Worm (Caenorhabditis elegans): Measurements from ENCODE around the gene C39B5.5.

The C39B5.5 gene

DNA sequence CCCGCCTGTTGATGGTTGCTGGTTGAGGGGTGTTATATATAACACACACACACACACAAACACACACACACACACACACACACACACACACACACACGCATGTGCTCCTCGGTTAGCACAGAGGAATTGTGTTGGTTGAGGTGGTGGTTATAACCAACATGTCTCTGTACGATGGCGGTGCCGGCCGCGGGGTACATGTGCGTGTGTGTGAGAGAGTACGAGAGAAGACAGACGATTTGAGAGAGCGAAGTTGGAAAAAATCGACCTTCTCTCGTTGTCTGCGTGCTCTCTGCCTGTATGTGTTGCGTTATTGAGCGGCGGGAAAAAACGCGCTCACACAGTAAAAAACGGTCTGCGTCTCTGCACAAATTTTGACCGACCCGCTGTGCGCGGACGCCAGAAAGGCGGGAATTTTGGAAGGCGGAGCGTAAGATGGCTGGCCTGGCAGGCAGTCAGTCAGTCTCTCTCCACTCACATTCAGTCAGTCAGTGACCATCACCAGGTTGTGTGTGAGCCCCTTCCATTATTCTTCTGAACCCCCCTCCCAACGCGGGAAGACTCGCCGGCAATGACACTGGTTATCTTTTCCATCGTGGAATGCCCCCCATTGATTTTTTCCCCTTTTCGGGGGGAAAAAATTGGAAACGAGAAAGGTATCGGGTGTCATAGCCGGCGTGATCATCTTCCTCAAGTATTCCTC, 35.9 kb upstream of the C39B5.5 start (continued):
- no peak for TF ChIP-seq C34B4.2 (tag; optimal IDR thresholded peaks at IDR 0.05)
- TF ChIP-seq nhr-237 (tag; optimal IDR thresholded peaks at IDR 0.05): no peak
- TF ChIP-seq nhr-71 (tag; optimal IDR thresholded peaks at IDR 0.05): peak; percentile 93
- TF ChIP-seq C04F5.9 (tag; optimal IDR thresholded peaks at IDR 0.05): peak; percentile 34
- peak in 1 of 2 experiments; percentile 95 for TF ChIP-seq mdl-1 (tag; optimal IDR thresholded peaks at IDR 0.05)
- TF ChIP-seq C16A3.4 (tag; optimal IDR thresholded peaks at IDR 0.05): peak; percentile 77
- no peak for TF ChIP-seq fkh-4 (tag; optimal IDR thresholded peaks at IDR 0.05; ENCODE audit: borderline replicate concordance)
- TF ChIP-seq nhr-11 (tag; optimal IDR thresholded peaks at IDR 0.05): no peak
- TF ChIP-seq tbx-2 (tag; optimal IDR thresholded peaks at IDR 0.05): peak; percentile 78
- TF ChIP-seq lin-15B (tag; optimal IDR thresholded peaks at IDR 0.05): no peak
- no peak for TF ChIP-seq pqm-1 (tag; optimal IDR thresholded peaks at IDR 0.05)
- no peak for TF ChIP-seq fkh-8 (tag; optimal IDR thresholded peaks at IDR 0.05)
- no peak for TF ChIP-seq unc-86 (tag; optimal IDR thresholded peaks at IDR 0.05)
- TF ChIP-seq ceh-90 (tag; optimal IDR thresholded peaks at IDR 0.05): no peak
- TF ChIP-seq tlp-1 (tag; optimal IDR thresholded peaks at IDR 0.05): no peak
- TF ChIP-seq grh-1 (GFP tag; IDR thresholded peaks at IDR 0.05): no peak
- TF ChIP-seq nhr-90 (tag; optimal IDR thresholded peaks at IDR 0.05; ENCODE audit: poor library complexity): peak; percentile 61
- no peak for TF ChIP-seq Y116A8C.19 (tag; optimal IDR thresholded peaks at IDR 0.05; ENCODE audit: borderline replicate concordance)
- peak; percentile 24 for TF ChIP-seq skn-1 (tag; optimal IDR thresholded peaks at IDR 0.05)
- TF ChIP-seq aly-2 (tag; optimal IDR thresholded peaks at IDR 0.05): peak; percentile 47
- no peak for TF ChIP-seq ets-5 (GFP tag; IDR thresholded peaks at IDR 0.05)
- TF ChIP-seq ceh-63 (GFP tag; optimal IDR thresholded peaks at IDR 0.05): no peak
- peak; percentile 43 for TF ChIP-seq ztf-4 (tag; optimal IDR thresholded peaks at IDR 0.05)
- TF ChIP-seq sox-4 (tag; optimal IDR thresholded peaks at IDR 0.05): no peak
- TF ChIP-seq ceh-8 (GFP tag; optimal IDR thresholded peaks at IDR 0.05): no peak
- peak; percentile 93 for TF ChIP-seq snu-23 (GFP tag; optimal IDR thresholded peaks at IDR 0.05)
- no peak for TF ChIP-seq ces-1 (GFP tag; optimal IDR thresholded peaks at IDR 0.05)
- TF ChIP-seq nhr-12 (tag; optimal IDR thresholded peaks at IDR 0.05): no peak
- TF ChIP-seq mab-9 (GFP tag; IDR thresholded peaks at IDR 0.05): no peak
- peak; percentile 68 for TF ChIP-seq fos-1 (tag; optimal IDR thresholded peaks at IDR 0.05)
- no peak for TF ChIP-seq mef-2 (tag; optimal IDR thresholded peaks at IDR 0.05)
- peak; percentile 54 for TF ChIP-seq irx-1 (tag; optimal IDR thresholded peaks at IDR 0.05)
- TF ChIP-seq isw-1 (GFP tag; IDR thresholded peaks at IDR 0.05): no peak
- TF ChIP-seq blmp-1 (tag; optimal IDR thresholded peaks at IDR 0.05): peak; percentile 65
- TF ChIP-seq nhr-47 (tag; optimal IDR thresholded peaks at IDR 0.05): no peak
- TF ChIP-seq efl-1 (optimal IDR thresholded peaks at IDR 0.05): peak; percentile 73 to 84
- peak; percentile 42 to 96 for TF ChIP-seq efl-1 (GFP tag; optimal IDR thresholded peaks at IDR 0.05 in 1 of 2)
- TF ChIP-seq unc-30 (tag; optimal IDR thresholded peaks at IDR 0.05): no peak
- peak; percentile 84 for TF ChIP-seq nhr-77 (tag; optimal IDR thresholded peaks at IDR 0.05)
- no peak for TF ChIP-seq nhr-76 (tag; optimal IDR thresholded peaks at IDR 0.05)
- peak in 2 of 3 experiments; percentile 14 to 42 for TF ChIP-seq ceh-82 (tag; optimal IDR thresholded peaks at IDR 0.05)
- TF ChIP-seq fkh-10 (GFP tag; optimal IDR thresholded peaks at IDR 0.05): no peak
- TF ChIP-seq nhr-20 (tag; optimal IDR thresholded peaks at IDR 0.05): peak; percentile 84
- peak; percentile 93 for TF ChIP-seq nhr-85 (tag)
- TF ChIP-seq elt-3 (tag; optimal IDR thresholded peaks at IDR 0.05): peak in 2 of 6 experiments; percentile 61 to 73
- peak; percentile 70 for TF ChIP-seq lin-13 (GFP tag; optimal IDR thresholded peaks at IDR 0.05)
- TF ChIP-seq xbp-1 (tag; optimal IDR thresholded peaks at IDR 0.05): peak; percentile 58
- peak; percentile 4 for TF ChIP-seq pax-3 (tag; optimal IDR thresholded peaks at IDR 0.05)
- TF ChIP-seq zag-1 (tag; optimal IDR thresholded peaks at IDR 0.05): no peak
- TF ChIP-seq dpl-1 (GFP tag; optimal IDR thresholded peaks at IDR 0.05): peak; percentile 64 to 77 (median 66)
